Worm (Caenorhabditis elegans): ENCODE data around the gene F26G1.2.

- TF ChIP-seq ztf-11 (tag; optimal IDR thresholded peaks at IDR 0.05): no peak
- no peak for TF ChIP-seq nhr-76 (tag; optimal IDR thresholded peaks at IDR 0.05)
- no peak for TF ChIP-seq lin-15B (tag; optimal IDR thresholded peaks at IDR 0.05)
- no peak for TF ChIP-seq ceh-82 (tag; optimal IDR thresholded peaks at IDR 0.05)
- no peak for TF ChIP-seq nhr-237 (tag; optimal IDR thresholded peaks at IDR 0.05)
- TF ChIP-seq unc-62 (GFP tag; optimal IDR thresholded peaks at IDR 0.05): no peak
Observed at ce11 chrII:4769096-4769495, 6.2 kb downstream of the F26G1.2 start.

Data from whole organism, L1 larva.